Fruit fly (Drosophila melanogaster): ENCODE results near the gene CG34345.
A peak's percentile ranks its signal among the peaks of the same experiment; 100 is the strongest.

CG34345 gene

DNA sequence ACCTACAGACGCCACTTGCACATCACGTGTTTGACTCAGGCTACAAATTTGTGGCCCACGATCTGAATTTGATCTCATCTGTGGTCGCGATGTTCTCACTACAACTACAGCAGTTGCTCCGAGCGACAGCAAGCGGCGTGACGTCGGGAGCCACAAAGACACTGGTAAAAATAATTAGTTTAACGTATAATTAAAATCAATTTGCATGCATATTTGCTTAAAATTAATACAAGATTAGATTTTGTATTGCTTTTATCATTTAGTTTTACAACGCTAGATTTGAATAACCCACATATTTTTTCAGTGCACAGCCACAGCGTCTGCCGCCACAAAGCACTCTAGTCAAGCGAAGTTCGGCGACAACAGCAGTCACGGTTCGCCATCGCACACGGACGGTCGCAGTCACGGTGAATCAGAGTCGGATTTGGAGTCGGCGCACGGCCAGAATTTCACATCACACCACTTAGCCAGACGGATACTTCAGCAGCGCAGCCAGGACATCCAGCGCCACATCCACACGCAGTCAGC is 10.4 kb upstream of the CG34345 start (continued):
- peak; percentile 100 for TF ChIP-seq NFAT (GFP tag; IDR thresholded peaks at IDR 0.05)
- peak; percentile 100 for TF ChIP-seq Ssrp (tag; optimal IDR thresholded peaks at IDR 0.05)
- TF ChIP-seq Xbp1 (GFP tag; optimal IDR thresholded peaks at IDR 0.05) = peak; percentile 100
- peak; percentile 99 for TF ChIP-seq CG11504 (tag; optimal IDR thresholded peaks at IDR 0.05)
- TF ChIP-seq Hmr (GFP tag; optimal IDR thresholded peaks at IDR 0.05) = peak; percentile 100
- TF ChIP-seq Sox100B (GFP tag; optimal IDR thresholded peaks at IDR 0.05) = peak; percentile 100
- TF ChIP-seq cg (GFP tag; optimal IDR thresholded peaks at IDR 0.05) = peak; percentile 48
- TF ChIP-seq kah (GFP tag; optimal IDR thresholded peaks at IDR 0.05) = peak; percentile 100
- TF ChIP-seq Atf-2 (GFP tag; optimal IDR thresholded peaks at IDR 0.05) = peak; percentile 100
- peak; percentile 99 for TF ChIP-seq wek (GFP tag; optimal IDR thresholded peaks at IDR 0.05)
- peak; percentile 100 for TF ChIP-seq ranshi (GFP tag; IDR thresholded peaks at IDR 0.05)
- peak; percentile 100 for TF ChIP-seq CG30431 (GFP tag; optimal IDR thresholded peaks at IDR 0.05)
- TF ChIP-seq nau (GFP tag; optimal IDR thresholded peaks at IDR 0.05) = peak; percentile 100
- TF ChIP-seq CG12071 (GFP tag; optimal IDR thresholded peaks at IDR 0.05) = peak; percentile 100
- TF ChIP-seq CG17359 (tag; optimal IDR thresholded peaks at IDR 0.05) = peak; percentile 100
- peak; percentile 100 for TF ChIP-seq ttk (GFP tag; IDR thresholded peaks at IDR 0.05)
- peak; percentile 100 for TF ChIP-seq CG3726 (GFP tag; IDR thresholded peaks at IDR 0.05)
- TF ChIP-seq Nf-YB (GFP tag; optimal IDR thresholded peaks at IDR 0.05) = peak; percentile 94
- TF ChIP-seq odd (GFP tag; optimal IDR thresholded peaks at IDR 0.05) = peak; percentile 100
- TF ChIP-seq ara (GFP tag; IDR thresholded peaks at IDR 0.05) = peak; percentile 100
- TF ChIP-seq mld (GFP tag; IDR thresholded peaks at IDR 0.05; ENCODE audit: partially characterized antibody) = no peak
- peak; percentile 100 for TF ChIP-seq CG18599 (GFP tag; optimal IDR thresholded peaks at IDR 0.05)
- TF ChIP-seq nerfin-2 (GFP tag; IDR thresholded peaks at IDR 0.05; ENCODE audit: partially characterized antibody) = no peak
- TF ChIP-seq Stat92E (GFP tag; optimal IDR thresholded peaks at IDR 0.05) = peak in 1 of 3 experiments; percentile 100
- TF ChIP-seq Bteb2 (GFP tag; optimal IDR thresholded peaks at IDR 0.05) = peak; percentile 100
- no peak for TF ChIP-seq Doc3 (GFP tag; IDR thresholded peaks at IDR 0.05; ENCODE audit: partially characterized antibody)
- TF ChIP-seq crol (GFP tag; IDR thresholded peaks at IDR 0.05) = peak; percentile 94
- peak; percentile 100 for TF ChIP-seq disco-r (GFP tag; optimal IDR thresholded peaks at IDR 0.05)
- TF ChIP-seq tin (GFP tag; optimal IDR thresholded peaks at IDR 0.05) = peak; percentile 100
- TF ChIP-seq lbe (GFP tag; optimal IDR thresholded peaks at IDR 0.05) = peak; percentile 100
- peak; percentile 100 for TF ChIP-seq CG33557 (GFP tag; optimal IDR thresholded peaks at IDR 0.05)
- TF ChIP-seq CG1603 (tag; optimal IDR thresholded peaks at IDR 0.05) = peak; percentile 100
- peak; percentile 99 for TF ChIP-seq CG10431 (GFP tag; optimal IDR thresholded peaks at IDR 0.05)
- peak; percentile 100 for TF ChIP-seq CG3281 (GFP tag; optimal IDR thresholded peaks at IDR 0.05)
- TF ChIP-seq prd (optimal IDR thresholded peaks at IDR 0.05) = no peak
- TF ChIP-seq prd (GFP tag; IDR thresholded peaks at IDR 0.05) = peak; percentile 100
- TF ChIP-seq CG4328 (GFP tag; optimal IDR thresholded peaks at IDR 0.05) = peak; percentile 100
- TF ChIP-seq cato (GFP tag; optimal IDR thresholded peaks at IDR 0.05; ENCODE audit: borderline replicate concordance) = peak; percentile 100
- peak; percentile 95 for TF ChIP-seq CG18011 (GFP tag; optimal IDR thresholded peaks at IDR 0.05)
- TF ChIP-seq BtbVII (GFP tag; optimal IDR thresholded peaks at IDR 0.05) = peak; percentile 100
- TF ChIP-seq Atf6 (GFP tag; IDR thresholded peaks at IDR 0.05) = peak; percentile 100
- TF ChIP-seq CG6813 (GFP tag; optimal IDR thresholded peaks at IDR 0.05) = peak; percentile 100
- TF ChIP-seq CG11560 (tag; IDR thresholded peaks at IDR 0.05) = peak; percentile 97
- TF ChIP-seq Aef1 (GFP tag; IDR thresholded peaks at IDR 0.05) = peak; percentile 100
- TF ChIP-seq Xrp1 (GFP tag; IDR thresholded peaks at IDR 0.05) = peak; percentile 100

Data from whole organism, embryonic.